Comparison of ENCODE assay signal across 4 fruit fly cellular contexts in genomic region chr3R:31736776-31737175, dm6.
TF ChIP-seq lines count a peak whose summit lies in the region.

TSS of gene CstF50 (minus strand) at chr3R:31736963.
TSS of gene CG11563 (plus strand) at chr3R:31737035.

- TF ChIP-seq CTCF in whole organism, embryonic (GFP tag; optimal IDR thresholded peaks at IDR 0.05; lab: Kevin White, UChicago) = no peak

TF ChIP-seq in whole organism, adult, 20 proteins besides CTCF, POLR2A, EP300 and RAD21:
- TF ChIP-seq Clk (GFP tag; optimal IDR thresholded peaks at IDR 0.05; lab: Kevin White, UChicago) (no peak), CG33017 (tag; optimal IDR thresholded peaks at IDR 0.05; lab: Kevin White, UChicago) (no peak), CG7045 (GFP tag; optimal IDR thresholded peaks at IDR 0.05; lab: Kevin White, UChicago) (no peak), pad (GFP tag; optimal IDR thresholded peaks at IDR 0.05; lab: Kevin White, UChicago) (no peak), toe (GFP tag; optimal IDR thresholded peaks at IDR 0.05; lab: Kevin White, UChicago) (no peak), Mnt (GFP tag; optimal IDR thresholded peaks at IDR 0.05; lab: Kevin White, UChicago) (peak; percentile 98), CG5204 (GFP tag; optimal IDR thresholded peaks at IDR 0.05; lab: Kevin White, UChicago) (no peak), cnc (optimal IDR thresholded peaks at IDR 0.05; lab: Kevin White, UChicago) (no peak), cic (GFP tag; optimal IDR thresholded peaks at IDR 0.05; lab: Kevin White, UChicago) (peak; percentile 6), CG14711 (tag; optimal IDR thresholded peaks at IDR 0.05; lab: Kevin White, UChicago) (no peak), CG12768 (GFP tag; optimal IDR thresholded peaks at IDR 0.05; lab: Kevin White, UChicago) (no peak), bab1 (GFP tag; optimal IDR thresholded peaks at IDR 0.05; lab: Kevin White, UChicago) (peak; percentile 59), Crg-1 (GFP tag; optimal IDR thresholded peaks at IDR 0.05; lab: Kevin White, UChicago) (no peak), CG1620 (GFP tag; optimal IDR thresholded peaks at IDR 0.05; lab: Kevin White, UChicago) (no peak), tj (GFP tag; optimal IDR thresholded peaks at IDR 0.05; lab: Kevin White, UChicago) (no peak), kay (GFP tag; lab: Kevin White, UChicago; ENCODE audit: borderline replicate concordance) (no peak), Hr96 (GFP tag; optimal IDR thresholded peaks at IDR 0.05; lab: Kevin White, UChicago) (no peak), CG11617 (GFP tag; optimal IDR thresholded peaks at IDR 0.05; lab: Kevin White, UChicago) (no peak), ovo (GFP tag; optimal IDR thresholded peaks at IDR 0.05; lab: Kevin White, UChicago) (no peak), CG7101 (tag; optimal IDR thresholded peaks at IDR 0.05; lab: Kevin White, UChicago) (no peak)

TF ChIP-seq in whole organism, embryonic, 481 proteins besides CTCF, POLR2A, EP300 and RAD21 (continues in another document):
- no peak for TF ChIP-seq vnd (GFP tag; IDR thresholded peaks at IDR 0.05; lab: Robert Waterston, UW; ENCODE audit: partially characterized antibody)
- peak; percentile 24 for TF ChIP-seq CG2116 (GFP tag; optimal IDR thresholded peaks at IDR 0.05; lab: Kevin White, UChicago)
- peak; percentile 54; the same call in 2 of the 4 replicates for TF ChIP-seq Dll (GFP tag; IDR thresholded peaks at IDR 0.05; lab: Robert Waterston, UW; ENCODE audit: partially characterized antibody)
- no peak for TF ChIP-seq CG2889 (GFP tag; IDR thresholded peaks at IDR 0.05; lab: Robert Waterston, UW)
- no peak for TF ChIP-seq seq (GFP tag; IDR thresholded peaks at IDR 0.05; lab: Robert Waterston, UW)
- no peak for TF ChIP-seq dpn (GFP tag; optimal IDR thresholded peaks at IDR 0.05; lab: Kevin White, UChicago)
- no peak for TF ChIP-seq Nf-YA (GFP tag; IDR thresholded peaks at IDR 0.05; lab: Robert Waterston, UW)
- no peak for TF ChIP-seq vvl (GFP tag; IDR thresholded peaks at IDR 0.05; lab: Robert Waterston, UW)
- no peak for TF ChIP-seq CG2712 (tag; optimal IDR thresholded peaks at IDR 0.05; lab: Kevin White, UChicago)
- TF ChIP-seq CG3281 (GFP tag; optimal IDR thresholded peaks at IDR 0.05; lab: Kevin White, UChicago) = no peak
- no peak for TF ChIP-seq CG11093 (GFP tag; IDR thresholded peaks at IDR 0.05; lab: Robert Waterston, UW)
- TF ChIP-seq CG1832 (GFP tag; optimal IDR thresholded peaks at IDR 0.05; lab: Kevin White, UChicago) = no peak
- TF ChIP-seq B-H1 (GFP tag; IDR thresholded peaks at IDR 0.05; lab: Robert Waterston, UW) = no peak
- no peak for TF ChIP-seq bowl (GFP tag; IDR thresholded peaks at IDR 0.05; lab: Robert Waterston, UW)
- TF ChIP-seq CG7786 (GFP tag; optimal IDR thresholded peaks at IDR 0.05; lab: Kevin White, UChicago) = no peak
- no peak for TF ChIP-seq stwl (tag; optimal IDR thresholded peaks at IDR 0.05; lab: Kevin White, UChicago)
- TF ChIP-seq CG13894 (tag; optimal IDR thresholded peaks at IDR 0.05; lab: Kevin White, UChicago) = no peak
- no peak for TF ChIP-seq shn (GFP tag; optimal IDR thresholded peaks at IDR 0.05; lab: Kevin White, UChicago)
- no peak for TF ChIP-seq ftz-f1 (GFP tag; optimal IDR thresholded peaks at IDR 0.05; lab: Kevin White, UChicago)
- TF ChIP-seq CG13123 (GFP tag; optimal IDR thresholded peaks at IDR 0.05; lab: Kevin White, UChicago) = no peak
- peak; percentile 49; the same call in 2 of the 3 replicates for TF ChIP-seq CG34224 (GFP tag; IDR thresholded peaks at IDR 0.05; lab: Robert Waterston, UW; ENCODE audit: partially characterized antibody)
- TF ChIP-seq CG10267 (tag; optimal IDR thresholded peaks at IDR 0.05; lab: Kevin White, UChicago) = peak; percentile 14
- TF ChIP-seq Gsc (GFP tag; IDR thresholded peaks at IDR 0.05; lab: Robert Waterston, UW) = no peak
- TF ChIP-seq inv (GFP tag; IDR thresholded peaks at IDR 0.05; lab: Robert Waterston, UW; ENCODE audit: partially characterized antibody) = no peak
- no peak for TF ChIP-seq wor (GFP tag; IDR thresholded peaks at IDR 0.05; lab: Robert Waterston, UW)

TF ChIP-seq in whole organism, prepupa, 60 proteins besides CTCF, POLR2A, EP300 and RAD21:
- TF ChIP-seq CG1621 (tag; optimal IDR thresholded peaks at IDR 0.05; lab: Kevin White, UChicago) (peak; percentile 68), CG9139 (GFP tag; optimal IDR thresholded peaks at IDR 0.05; lab: Kevin White, UChicago) (no peak)

TF ChIP-seq in whole organism, wandering third instar larva, 38 proteins besides CTCF, POLR2A, EP300 and RAD21:
- TF ChIP-seq Hnf4 (GFP tag; optimal IDR thresholded peaks at IDR 0.05; lab: Kevin White, UChicago) = no peak
- TF ChIP-seq Myc (optimal IDR thresholded peaks at IDR 0.05; lab: Kevin White, UChicago) = peak; percentile 38
- no peak for TF ChIP-seq ey (GFP tag; optimal IDR thresholded peaks at IDR 0.05; lab: Kevin White, UChicago)
- TF ChIP-seq sv (GFP tag; optimal IDR thresholded peaks at IDR 0.05; lab: Kevin White, UChicago) = no peak
